Worm (Caenorhabditis elegans) whole organism, early embryonic: ENCODE measurements around the gene fbxa-171.

Experiments
- B0310.2 ChIP-seq: sonication (generic microtip); optimal IDR thresholded peaks from 2 replicates; lab custom pipeline; 2016; ENCODE audit warnings: mild to moderate bottlenecking, missing genetic modification characterization, missing compliant biosample characterization
- F13C5.2 ChIP-seq: sonication (generic microtip); optimal IDR thresholded peaks from 2 replicates; lab custom pipeline; 2017; ENCODE audit warnings: mild to moderate bottlenecking, missing genetic modification characterization, inconsistent platforms, missing compliant biosample characterization
- aly-1 ChIP-seq: sonication (generic microtip); optimal IDR thresholded peaks from 2 replicates; lab custom pipeline; 2016; ENCODE audit warnings: missing genetic modification characterization, missing compliant biosample characterization
- ama-1 ChIP-seq: fragments of 150-350 bp; optimal IDR thresholded peaks from 2 replicates; lab custom pipeline; 2014
- ceh-13 ChIP-seq: fragments of 200-800 bp; sonication (Bioruptor generic); optimal IDR thresholded peaks from 2 replicates; lab custom pipeline; 2018; ENCODE audit warnings: mild to moderate bottlenecking, missing genetic modification characterization, missing compliant biosample characterization
- ceh-36 ChIP-seq: sonication (generic microtip); optimal IDR thresholded peaks from 2 replicates; lab custom pipeline; 2016; ENCODE audit warnings: missing genetic modification characterization, inconsistent platforms, missing compliant biosample characterization
- ets-7 ChIP-seq: sonication (generic microtip); optimal IDR thresholded peaks from 2 replicates; lab custom pipeline; 2016; ENCODE audit warnings: missing genotype, missing genetic modification characterization, missing compliant biosample characterization
- flt-1 ChIP-seq: fragments of 200-800 bp; sonication (Bioruptor generic); IDR thresholded peaks from 2 replicates; pipeline ENCODE4 v1.3.6; 2022; ENCODE audit warnings: missing genetic modification characterization, missing compliant biosample characterization
- hmbx-1 ChIP-seq: sonication (generic microtip); optimal IDR thresholded peaks from 2 replicates; lab custom pipeline; 2016; ENCODE audit warnings: mild to moderate bottlenecking, missing genetic modification characterization, missing compliant biosample characterization
- hmg-4 ChIP-seq: fragments of 200-800 bp; sonication (Bioruptor generic); optimal IDR thresholded peaks from 2 replicates; lab custom pipeline; 2018; ENCODE audit warnings: mild to moderate bottlenecking, missing genetic modification characterization, missing compliant biosample characterization
- hnd-1 ChIP-seq: sonication (generic microtip); optimal IDR thresholded peaks from 2 replicates; lab custom pipeline; 2016; ENCODE audit warnings: missing genetic modification characterization, missing compliant biosample characterization
- pes-1 ChIP-seq: fragments of 200-800 bp; sonication (Bioruptor generic); IDR thresholded peaks from 2 replicates; pipeline ENCODE4 v1.3.6; 2022; ENCODE audit warnings: missing genetic modification reagents, missing genetic modification characterization, missing compliant biosample characterization
- scrt-1 ChIP-seq: fragments of 200-800 bp; sonication (Bioruptor generic); IDR thresholded peaks from 2 replicates; pipeline ENCODE4 v1.3.6; 2022; ENCODE audit warnings: missing genetic modification characterization, missing compliant biosample characterization
- sea-1 ChIP-seq: fragments of 200-800 bp; sonication (Bioruptor generic); conservative IDR thresholded peaks from 2 replicates; pipeline ENCODE4 v1.3.6; 2022; ENCODE audit warnings: missing genetic modification characterization, missing compliant biosample characterization
- tbx-11 ChIP-seq: fragments of 200-800 bp; sonication (Bioruptor generic); IDR thresholded peaks from 2 replicates; pipeline ENCODE4 v1.3.6; 2022; ENCODE audit warnings: missing genetic modification characterization, missing compliant biosample characterization
- tbx-37 ChIP-seq: fragments of 200-800 bp; sonication (Bioruptor generic); conservative IDR thresholded peaks from 2 replicates; pipeline ENCODE4 v1.3.6; 2022; ENCODE audit warnings: missing genetic modification reagents, missing genetic modification characterization, missing compliant biosample characterization
- tra-4 ChIP-seq: sonication (generic microtip); optimal IDR thresholded peaks from 2 replicates; lab custom pipeline; 2017; ENCODE audit warnings: missing genetic modification characterization, missing compliant biosample characterization

fbxa-171 gene

DNA sequence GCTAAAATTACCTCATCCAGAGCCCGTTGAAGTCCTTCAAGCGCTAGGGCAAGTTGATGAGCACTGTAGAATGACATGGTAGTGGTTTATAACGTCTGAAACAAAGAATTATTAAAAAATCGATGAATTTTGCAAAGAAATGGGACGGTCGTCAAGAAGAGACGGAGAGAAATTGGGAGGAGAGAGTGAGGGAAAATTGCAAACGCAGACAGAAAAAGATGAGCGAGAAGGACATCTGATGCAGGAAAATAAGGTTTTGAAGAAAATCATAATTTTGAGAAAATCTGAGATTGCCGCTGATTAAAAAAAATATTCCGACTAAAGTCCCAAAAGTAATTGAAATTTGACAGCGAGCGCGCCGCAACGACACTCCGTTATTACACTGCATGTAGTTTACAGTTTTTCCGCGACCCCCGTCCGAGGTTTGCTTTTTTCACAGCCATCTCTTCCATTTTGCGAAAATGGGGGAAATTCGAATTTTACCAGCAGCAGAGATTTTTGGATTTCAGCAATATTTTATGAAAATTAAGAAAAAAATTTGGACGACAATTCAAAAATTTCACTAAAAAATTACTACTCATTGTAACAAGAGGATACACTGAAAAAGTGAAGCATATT is 27.4 kb downstream of the fbxa-171 start, which contains the start of gene C18D4.6:
C18D4.6 (minus strand) TSS at position 97 of the 618 bp plus-strand sequence.
- TF ChIP-seq ceh-13 (no peak), pes-1 (GFP tag; lab: Robert Waterston, UW) (no peak), hmg-4 (GFP tag; lab: Kevin White, UChicago) (no peak), B0310.2 (tag; lab: Kevin White, UChicago) (no peak), tbx-37 (GFP tag; lab: Robert Waterston, UW) (no peak), aly-1 (tag; lab: Kevin White, UChicago) (no peak), ama-1 (lab: Kevin White, UChicago) (no peak), F13C5.2 (tag; lab: Kevin White, UChicago) (no peak), tra-4 (tag; lab: Kevin White, UChicago) (no peak), ets-7 (tag; lab: Kevin White, UChicago) (no peak), scrt-1 (GFP tag; lab: Robert Waterston, UW) (no peak), tbx-11 (no peak), flt-1 (no peak), hmbx-1 (no peak)

DNA sequence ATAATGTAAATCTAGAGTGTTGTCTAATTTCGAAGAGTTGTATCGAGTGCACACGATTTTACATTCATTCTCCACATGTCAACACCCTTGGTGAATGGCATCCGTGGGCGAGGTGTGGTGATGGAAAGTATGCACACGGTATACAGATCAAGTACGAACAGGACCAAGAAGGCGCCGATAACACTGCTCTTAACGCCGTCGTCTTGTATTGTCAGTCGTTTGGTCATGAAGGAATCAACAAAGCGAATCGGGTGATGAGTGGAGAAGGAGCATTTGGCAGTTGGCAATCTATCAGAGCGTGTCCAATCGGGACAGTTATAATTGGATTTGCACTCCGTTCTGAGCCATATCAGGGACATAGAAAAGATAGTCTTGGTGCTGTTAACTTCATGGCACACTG is 32.6 kb downstream of the fbxa-171 start:
- TF ChIP-seq tra-4 (tag; lab: Kevin White, UChicago) (no peak), ceh-13 (no peak), ceh-36 (tag; lab: Kevin White, UChicago) (no peak), hmg-4 (GFP tag; lab: Kevin White, UChicago) (no peak), B0310.2 (tag; lab: Kevin White, UChicago) (no peak), tbx-11 (no peak), scrt-1 (GFP tag; lab: Robert Waterston, UW) (no peak), sea-1 (no peak), flt-1 (no peak), pes-1 (GFP tag; lab: Robert Waterston, UW) (no peak)

DNA sequence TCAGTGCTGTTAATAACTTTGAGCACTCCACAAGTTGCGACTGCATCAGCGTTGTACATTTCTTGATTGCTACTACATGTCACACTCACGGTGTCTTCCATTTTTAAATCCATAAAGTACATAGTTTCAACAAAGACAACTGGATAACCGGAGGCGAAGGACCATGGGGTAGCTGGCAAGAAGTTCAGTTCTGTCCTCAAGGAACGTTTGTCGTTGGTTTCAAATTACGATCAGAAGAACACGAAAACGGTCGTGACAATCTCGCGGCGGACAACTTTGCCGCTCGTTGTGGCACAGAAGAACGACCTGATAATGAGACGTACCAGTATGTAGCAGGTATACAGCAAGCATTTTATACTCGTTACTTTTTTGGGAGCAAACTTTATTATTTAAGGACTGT is 33.1 kb downstream of the fbxa-171 start, which contains the start of gene C18D4.3:
C18D4.3 (minus strand) TSS at position 101 of the 400 bp plus-strand sequence.
- TF ChIP-seq tbx-11 (no peak), ama-1 (lab: Kevin White, UChicago) (no peak), ceh-36 (tag; lab: Kevin White, UChicago) (no peak), tbx-37 (GFP tag; lab: Robert Waterston, UW) (no peak), tra-4 (tag; lab: Kevin White, UChicago) (no peak), hmbx-1 (no peak), flt-1 (no peak), B0310.2 (tag; lab: Kevin White, UChicago) (no peak), hnd-1 (no peak), pes-1 (GFP tag; lab: Robert Waterston, UW) (no peak), hmg-4 (GFP tag; lab: Kevin White, UChicago) (no peak), sea-1 (no peak), aly-1 (tag; lab: Kevin White, UChicago) (no peak), scrt-1 (GFP tag; lab: Robert Waterston, UW) (no peak), ceh-13 (no peak), ets-7 (tag; lab: Kevin White, UChicago) (no peak)

DNA sequence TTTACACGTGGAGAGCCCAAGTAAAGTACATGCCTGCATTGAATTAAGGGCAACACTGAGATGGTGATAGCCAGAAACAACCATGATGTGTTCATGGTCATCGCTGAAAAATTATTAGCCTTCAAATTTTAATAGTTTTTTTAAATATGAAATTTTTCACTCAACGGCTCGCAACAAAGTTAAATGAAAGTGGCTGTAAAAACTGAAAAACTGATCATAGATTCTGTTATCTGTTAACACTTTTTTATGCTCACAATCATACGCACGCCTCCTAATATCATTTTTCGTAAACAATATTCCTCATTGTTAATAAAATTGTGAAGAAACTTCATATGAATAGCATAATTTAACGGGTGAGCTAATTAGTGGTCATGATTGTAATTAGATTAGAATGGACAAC is 34.4 kb downstream of the fbxa-171 start, which contains the start of gene C18D4.4:
C18D4.4 (minus strand) TSS at position 101 of the 400 bp plus-strand sequence.
- TF ChIP-seq F13C5.2 (tag; lab: Kevin White, UChicago) (no peak), pes-1 (GFP tag; lab: Robert Waterston, UW) (no peak), hmbx-1 (no peak), hnd-1 (no peak), scrt-1 (GFP tag; lab: Robert Waterston, UW) (no peak), hmg-4 (GFP tag; lab: Kevin White, UChicago) (no peak)

DNA sequence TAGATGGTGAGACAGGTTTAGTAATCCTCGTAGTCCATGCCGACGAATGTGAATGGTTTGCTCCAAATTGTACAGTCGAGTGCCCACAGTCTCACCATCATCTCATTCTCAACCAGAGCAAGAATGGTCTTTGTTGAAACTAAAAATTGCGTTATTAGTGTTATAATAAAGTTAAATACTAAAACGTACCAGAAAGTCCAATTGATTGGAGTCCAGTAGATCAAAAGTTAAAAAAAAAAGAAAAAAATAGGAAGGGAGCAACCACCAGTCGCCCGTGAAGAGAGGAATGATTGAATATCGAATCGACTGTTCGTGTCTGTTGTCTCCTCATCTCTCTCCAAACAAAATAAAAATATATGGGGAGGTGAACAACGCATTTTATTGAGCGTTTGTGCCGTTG is 35.3 kb downstream of the fbxa-171 start, which contains the start of gene C18D4.12:
C18D4.12 (minus strand) TSS at position 101 of the 400 bp plus-strand sequence.
- no peak for TF ChIP-seq ets-7 (tag; lab: Kevin White, UChicago)
- no peak for TF ChIP-seq ceh-36 (tag; lab: Kevin White, UChicago)
- no peak for TF ChIP-seq tbx-37 (GFP tag; lab: Robert Waterston, UW)
- TF ChIP-seq hmbx-1, result no peak
- no peak for TF ChIP-seq pes-1 (GFP tag; lab: Robert Waterston, UW)
- no peak for TF ChIP-seq ama-1 (lab: Kevin White, UChicago)
- no peak for TF ChIP-seq B0310.2 (tag; lab: Kevin White, UChicago)
- TF ChIP-seq scrt-1 (GFP tag; lab: Robert Waterston, UW), result no peak
- TF ChIP-seq tbx-11, result no peak
- TF ChIP-seq aly-1 (tag; lab: Kevin White, UChicago), result no peak
- TF ChIP-seq flt-1, result no peak
- no peak for TF ChIP-seq ceh-13
- TF ChIP-seq tra-4 (tag; lab: Kevin White, UChicago), result no peak
- TF ChIP-seq F13C5.2 (tag; lab: Kevin White, UChicago), result no peak
- no peak for TF ChIP-seq hmg-4 (GFP tag; lab: Kevin White, UChicago)

DNA sequence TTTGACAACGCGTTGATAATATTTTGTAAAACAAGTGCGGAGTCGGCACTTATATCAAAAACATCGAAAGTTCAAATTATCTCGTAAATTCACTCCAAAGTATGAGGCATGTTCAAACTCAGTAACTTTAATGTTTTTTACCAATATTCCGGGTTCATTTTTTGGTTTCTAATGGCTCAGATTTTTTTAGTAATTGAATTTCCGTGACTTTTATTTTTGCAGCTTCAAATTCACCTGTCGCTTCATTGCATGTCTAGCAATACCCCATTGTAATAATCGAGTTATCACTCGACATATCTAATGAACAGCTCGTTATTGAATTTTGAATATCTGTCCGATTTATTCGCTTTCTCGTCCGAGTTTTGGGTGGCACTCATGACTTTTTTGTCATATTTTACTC is 38.1 kb downstream of the fbxa-171 start, which contains the start of gene srz-90:
srz-90 (plus strand) TSS at position 301 of the 400 bp plus-strand sequence.
- no peak for TF ChIP-seq pes-1 (GFP tag; lab: Robert Waterston, UW)
- no peak for TF ChIP-seq B0310.2 (tag; lab: Kevin White, UChicago)
- no peak for TF ChIP-seq ceh-13
- no peak for TF ChIP-seq hnd-1
- no peak for TF ChIP-seq ceh-36 (tag; lab: Kevin White, UChicago)
- no peak for TF ChIP-seq tbx-37 (GFP tag; lab: Robert Waterston, UW)
- TF ChIP-seq hmbx-1, result no peak
- TF ChIP-seq ets-7 (tag; lab: Kevin White, UChicago), result no peak
- TF ChIP-seq F13C5.2 (tag; lab: Kevin White, UChicago), result no peak
- TF ChIP-seq tbx-11, result no peak
- no peak for TF ChIP-seq flt-1
- TF ChIP-seq sea-1, result no peak
- no peak for TF ChIP-seq aly-1 (tag; lab: Kevin White, UChicago)
- TF ChIP-seq tra-4 (tag; lab: Kevin White, UChicago), result no peak
- TF ChIP-seq hmg-4 (GFP tag; lab: Kevin White, UChicago), result no peak
- TF ChIP-seq scrt-1 (GFP tag; lab: Robert Waterston, UW), result no peak
- no peak for TF ChIP-seq ama-1 (lab: Kevin White, UChicago)

DNA sequence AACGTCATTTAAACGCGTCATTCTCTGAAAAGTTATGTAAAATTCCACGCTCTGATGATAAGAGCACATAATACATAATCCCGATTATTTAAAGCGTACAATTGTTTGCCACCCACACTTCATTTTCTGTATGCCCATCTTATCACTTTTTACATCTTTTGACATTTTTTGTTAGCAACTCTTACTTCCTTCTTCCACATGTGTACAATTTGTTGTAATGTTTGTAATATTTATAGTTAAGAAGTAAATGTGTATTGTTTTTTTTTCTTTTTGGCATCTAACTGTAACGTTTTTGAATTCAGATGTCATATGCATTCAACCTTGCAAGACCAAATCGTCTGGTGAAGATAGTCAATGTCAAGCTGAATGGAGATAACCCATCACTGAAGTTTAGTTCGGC is 45.1 kb downstream of the fbxa-171 start, which contains the start of gene fbxa-136:
fbxa-136 (plus strand) TSS at position 301 of the 400 bp plus-strand sequence.
- TF ChIP-seq scrt-1 (GFP tag; lab: Robert Waterston, UW) (no peak), hmbx-1 (no peak), B0310.2 (tag; lab: Kevin White, UChicago) (no peak), tra-4 (tag; lab: Kevin White, UChicago) (no peak), aly-1 (tag; lab: Kevin White, UChicago) (no peak), F13C5.2 (tag; lab: Kevin White, UChicago) (no peak)
